Fruit fly (Drosophila melanogaster) whole organism, embryonic: Measurements from ENCODE around the gene Sfp79B.

Experiments used
- ATbp ChIP-seq: fragments of 200-800 bp; sonication (Bioruptor generic); optimal IDR thresholded peaks from 2 replicates; lab custom pipeline; 2017; ENCODE audit warnings: missing biosample characterization, mild to moderate bottlenecking, missing genetic modification characterization, missing genetic modification reagents
- Adf1 ChIP-seq: fragments of 200-800 bp; sonication (Bioruptor generic); IDR thresholded peaks from 2 replicates; pipeline ENCODE4 v1.3.6; 2022; ENCODE audit warnings: missing biosample characterization, missing genetic modification characterization
- Bgb ChIP-seq: fragments of 200-800 bp; sonication (Bioruptor generic); IDR thresholded peaks from 2 replicates; pipeline ENCODE4 v1.3.6; 2022; ENCODE audit warnings: missing biosample characterization, missing genetic modification characterization; ENCODE audit not compliant: partially characterized antibody
- BtbVII ChIP-seq: fragments of 200-800 bp; sonication (Bioruptor generic); optimal IDR thresholded peaks from 3 replicates; lab custom pipeline; 2017; ENCODE audit warnings: missing biosample characterization, mild to moderate bottlenecking, missing genetic modification characterization
- CG10147 ChIP-seq: fragments of 200-800 bp; sonication (Bioruptor generic); optimal IDR thresholded peaks from 2 replicates; lab custom pipeline; 2019; ENCODE audit warnings: missing biosample characterization, mild to moderate bottlenecking, missing genetic modification characterization, moderate library complexity
- CG10209 ChIP-seq: fragments of 200-800 bp; sonication (Bioruptor generic); optimal IDR thresholded peaks from 3 replicates; lab custom pipeline; 2017; ENCODE audit warnings: missing biosample characterization, mild to moderate bottlenecking, missing genetic modification characterization, missing genetic modification reagents
- CG1024 ChIP-seq: fragments of 200-800 bp; sonication (Bioruptor generic); IDR thresholded peaks from 2 replicates; pipeline ENCODE4 v1.3.6; 2022; ENCODE audit warnings: missing biosample characterization, missing genetic modification characterization
- CG11247 ChIP-seq: fragments of 200-800 bp; sonication (Bioruptor generic); IDR thresholded peaks from 2 replicates; pipeline ENCODE4 v1.3.6; 2022; ENCODE audit warnings: missing biosample characterization, missing genetic modification characterization
- CG11723 ChIP-seq: fragments of 200-800 bp; sonication (Bioruptor generic); optimal IDR thresholded peaks from 2 replicates; lab custom pipeline; 2017; ENCODE audit warnings: missing biosample characterization, mild to moderate bottlenecking, missing genetic modification characterization
- CG12071 ChIP-seq: fragments of 200-800 bp; sonication (Bioruptor generic); optimal IDR thresholded peaks from 3 replicates; lab custom pipeline; 2018; ENCODE audit warnings: missing biosample characterization, mild to moderate bottlenecking, missing genetic modification characterization
- CG12236 ChIP-seq: fragments of 200-800 bp; sonication (Bioruptor generic); optimal IDR thresholded peaks from 2 replicates; lab custom pipeline; 2016; ENCODE audit warnings: missing biosample characterization, missing genetic modification characterization
- CG14965 ChIP-seq: fragments of 200-800 bp; sonication (Bioruptor generic); optimal IDR thresholded peaks from 2 replicates; lab custom pipeline; 2016; ENCODE audit warnings: missing biosample characterization, missing genetic modification characterization, borderline replicate concordance
- CG15479 ChIP-seq: fragments of 200-800 bp; sonication (Bioruptor generic); optimal IDR thresholded peaks from 3 replicates; lab custom pipeline; 2019; ENCODE audit warnings: missing biosample characterization, mild to moderate bottlenecking, missing genetic modification characterization, moderate library complexity
- CG15601 ChIP-seq: fragments of 200-800 bp; sonication (Bioruptor generic); optimal IDR thresholded peaks from 3 replicates; lab custom pipeline; 2019; ENCODE audit warnings: missing biosample characterization, mild to moderate bottlenecking, missing genetic modification characterization, moderate library complexity
- CG1602 ChIP-seq: fragments of 200-800 bp; sonication (Bioruptor generic); optimal IDR thresholded peaks from 3 replicates; lab custom pipeline; 2016; ENCODE audit warnings: missing biosample characterization, missing genetic modification characterization
- CG2875 ChIP-seq: fragments of 200-800 bp; sonication (Bioruptor generic); optimal IDR thresholded peaks from 2 replicates; lab custom pipeline; 2017; ENCODE audit warnings: missing biosample characterization, mild to moderate bottlenecking, missing genetic modification characterization, missing genetic modification reagents
- CG31365 ChIP-seq: fragments of 200-800 bp; sonication (Bioruptor generic); optimal IDR thresholded peaks from 2 replicates; lab custom pipeline; 2018; ENCODE audit warnings: missing biosample characterization, mild to moderate bottlenecking, missing genetic modification characterization
- CG4282 ChIP-seq: fragments of 200-800 bp; sonication (Bioruptor generic); optimal IDR thresholded peaks from 2 replicates; lab custom pipeline; 2016; ENCODE audit warnings: missing biosample characterization, missing genetic modification characterization
- CG4328 ChIP-seq: fragments of 200-800 bp; sonication (Bioruptor generic); optimal IDR thresholded peaks from 3 replicates; lab custom pipeline; 2017; ENCODE audit warnings: missing biosample characterization, missing genetic modification reagents, missing genetic modification characterization
- CG6254 ChIP-seq: fragments of 200-800 bp; sonication (Bioruptor generic); optimal IDR thresholded peaks from 3 replicates; lab custom pipeline; 2017; ENCODE audit warnings: mild to moderate bottlenecking, missing biosample characterization, missing genetic modification reagents, missing genetic modification characterization
- Camta ChIP-seq: fragments of 200-800 bp; sonication (Bioruptor generic); optimal IDR thresholded peaks from 2 replicates; lab custom pipeline; 2016; ENCODE audit warnings: missing biosample characterization, missing genetic modification characterization
- HLH3B ChIP-seq: fragments of 200-800 bp; sonication (Bioruptor generic); IDR thresholded peaks from 2 replicates; pipeline ENCODE4 v1.3.6; 2022; ENCODE audit warnings: missing biosample characterization, missing genetic modification characterization
- Hr39 ChIP-seq: fragments of >200 bp; optimal IDR thresholded peaks from 2 replicates; lab custom pipeline; 2017
- Lim3 ChIP-seq: fragments of 200-800 bp; sonication (Bioruptor generic); IDR thresholded peaks from 2 replicates; pipeline ENCODE4 v1.3.6; 2022; ENCODE audit warnings: missing biosample characterization, missing genetic modification characterization
- Mad ChIP-seq: fragments of 200-800 bp; sonication (Bioruptor generic); optimal IDR thresholded peaks from 2 replicates; lab custom pipeline; 2016; ENCODE audit warnings: missing biosample characterization, missing genetic modification characterization
- Nf-YA ChIP-seq: fragments of 200-800 bp; sonication (Bioruptor generic); IDR thresholded peaks from 2 replicates; pipeline ENCODE4 v1.3.6; 2022; ENCODE audit warnings: missing biosample characterization, missing genetic modification characterization
- NfI ChIP-seq: fragments of 200-800 bp; sonication (Bioruptor generic); optimal IDR thresholded peaks from 3 replicates; lab custom pipeline; 2018; ENCODE audit warnings: missing biosample characterization, mild to moderate bottlenecking, missing genetic modification characterization, moderate library complexity
- Sox102F ChIP-seq: fragments of 200-800 bp; sonication (Bioruptor generic); optimal IDR thresholded peaks from 2 replicates; lab custom pipeline; 2018; ENCODE audit warnings: missing biosample characterization, mild to moderate bottlenecking, missing genetic modification characterization, moderate library complexity
- Xbp1 ChIP-seq: fragments of 200-800 bp; sonication (Bioruptor generic); optimal IDR thresholded peaks from 3 replicates; lab custom pipeline; 2016; ENCODE audit warnings: missing biosample characterization, mild to moderate bottlenecking, missing genetic modification characterization
- Xrp1 ChIP-seq: fragments of 200-800 bp; sonication (Bioruptor generic); IDR thresholded peaks from 2 replicates; pipeline ENCODE4 v1.3.6; 2022; ENCODE audit warnings: missing biosample characterization, missing genetic modification characterization
- al ChIP-seq: fragments of 200-800 bp; sonication (Bioruptor generic); IDR thresholded peaks from 2 replicates; pipeline ENCODE4 v1.3.6; 2022; ENCODE audit warnings: missing biosample characterization, missing genetic modification characterization
- cas ChIP-seq: fragments of 200-800 bp; sonication (Bioruptor generic); IDR thresholded peaks from 2 replicates; pipeline ENCODE4 v1.3.6; 2022; ENCODE audit warnings: missing biosample characterization, missing genetic modification characterization
- cato ChIP-seq: fragments of 200-800 bp; sonication (Bioruptor generic); optimal IDR thresholded peaks from 2 replicates; lab custom pipeline; 2016; ENCODE audit warnings: missing biosample characterization, missing genetic modification characterization, borderline replicate concordance
- chm ChIP-seq: fragments of 200-800 bp; sonication (Bioruptor generic); IDR thresholded peaks from 2 replicates; pipeline ENCODE4 v1.3.6; 2022; ENCODE audit warnings: missing biosample characterization, missing genetic modification characterization
- chn ChIP-seq: fragments of 200-800 bp; sonication (Bioruptor generic); optimal IDR thresholded peaks from 2 replicates; lab custom pipeline; 2016; ENCODE audit warnings: missing biosample characterization, missing genetic modification characterization
- corto ChIP-seq: fragments of 200-800 bp; sonication (Bioruptor generic); optimal IDR thresholded peaks from 2 replicates; lab custom pipeline; 2016; ENCODE audit warnings: missing biosample characterization, mild to moderate bottlenecking, missing genetic modification characterization, moderate library complexity
- da ChIP-seq: fragments of 200-800 bp; sonication (Bioruptor generic); optimal IDR thresholded peaks from 2 replicates; lab custom pipeline; 2016; ENCODE audit warnings: missing biosample characterization, missing genetic modification characterization
- dimm ChIP-seq: fragments of 200-800 bp; sonication (Bioruptor generic); IDR thresholded peaks from 2 replicates; pipeline ENCODE4 v1.3.6; 2022; ENCODE audit warnings: missing biosample characterization, missing genetic modification characterization
- gcm2 ChIP-seq: fragments of 200-800 bp; sonication (Bioruptor generic); optimal IDR thresholded peaks from 2 replicates; lab custom pipeline; 2016; ENCODE audit warnings: missing biosample characterization, missing genetic modification characterization
- ken ChIP-seq: fragments of 200-800 bp; sonication (Bioruptor generic); IDR thresholded peaks from 3 replicates; pipeline ENCODE4 v1.3.6; 2022; ENCODE audit warnings: missing biosample characterization, missing genetic modification characterization
- klu ChIP-seq: fragments of 200-800 bp; sonication (Bioruptor generic); IDR thresholded peaks from 2 replicates; pipeline ENCODE4 v1.3.6; 2022; ENCODE audit warnings: missing biosample characterization, missing genetic modification characterization
- luna ChIP-seq: fragments of 200-800 bp; sonication (Bioruptor generic); optimal IDR thresholded peaks from 2 replicates; lab custom pipeline; 2016; ENCODE audit warnings: missing biosample characterization, missing genetic modification characterization
- oc ChIP-seq: fragments of 200-800 bp; sonication (Bioruptor generic); optimal IDR thresholded peaks from 2 replicates; lab custom pipeline; 2018; ENCODE audit warnings: missing biosample characterization, mild to moderate bottlenecking, missing genetic modification characterization, moderate library complexity
- org-1 ChIP-seq: fragments of 200-800 bp; sonication (Bioruptor generic); optimal IDR thresholded peaks from 2 replicates; lab custom pipeline; 2017; ENCODE audit warnings: missing biosample characterization, missing genetic modification characterization
- rib ChIP-seq: fragments of 200-800 bp; sonication (Bioruptor generic); IDR thresholded peaks from 2 replicates; pipeline ENCODE4 v1.3.6; 2022; ENCODE audit warnings: missing biosample characterization, missing genetic modification characterization
- tgo ChIP-seq: fragments of 200-800 bp; sonication (Bioruptor generic); IDR thresholded peaks from 3 replicates; pipeline ENCODE4 v1.3.6; 2022; ENCODE audit warnings: missing biosample characterization, missing genetic modification characterization
- tio ChIP-seq: fragments of 200-800 bp; sonication (Bioruptor generic); optimal IDR thresholded peaks from 2 replicates; lab custom pipeline; 2017; ENCODE audit warnings: missing biosample characterization, missing genetic modification characterization, inconsistent platforms
- vfl ChIP-seq: fragments of 200-800 bp; sonication (Bioruptor generic); optimal IDR thresholded peaks from 2 replicates; lab custom pipeline; 2016; ENCODE audit warnings: missing biosample characterization, missing genetic modification characterization
- wdn ChIP-seq: fragments of 200-800 bp; sonication (Bioruptor generic); IDR thresholded peaks from 2 replicates; pipeline ENCODE4 v1.3.6; 2022; ENCODE audit warnings: missing biosample characterization, missing genetic modification characterization
- zen2 ChIP-seq: fragments of 200-800 bp; sonication (Bioruptor generic); IDR thresholded peaks from 3 replicates; pipeline ENCODE4 v1.3.6; 2022; ENCODE audit warnings: missing biosample characterization, missing genetic modification characterization; ENCODE audit not compliant: partially characterized antibody

Sfp79B gene

DNA sequence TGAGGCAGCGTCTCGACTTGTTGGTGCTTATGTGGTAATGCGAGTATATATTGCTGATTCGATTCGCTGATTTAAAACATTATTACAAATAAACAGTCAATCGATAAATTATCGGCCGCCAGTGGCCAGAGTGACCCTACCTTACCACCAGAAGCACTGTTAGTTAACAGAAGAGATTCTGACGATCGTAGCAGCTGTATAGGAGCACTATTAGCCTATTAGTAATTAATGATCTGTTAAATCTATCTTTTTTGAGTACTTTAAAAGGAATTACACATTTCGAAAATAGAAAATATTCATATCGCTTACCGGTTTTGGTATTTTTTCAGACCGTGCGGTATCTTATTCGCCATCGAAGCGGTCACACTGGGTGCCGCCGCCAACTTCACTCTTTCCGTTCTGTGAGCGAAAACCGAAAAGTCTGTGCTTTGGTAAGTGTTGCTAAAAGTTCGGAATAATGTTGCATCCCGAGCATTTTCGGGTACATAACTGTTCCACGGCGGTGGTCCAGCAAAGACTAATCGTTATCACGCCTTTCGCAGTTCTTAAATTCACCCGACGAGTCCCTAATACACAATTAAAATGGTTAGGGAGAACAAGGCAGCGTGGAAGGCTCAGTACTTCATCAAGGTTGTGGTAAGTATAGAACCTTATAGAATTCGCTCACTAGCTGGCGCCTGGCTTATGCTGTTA lies 4.3 kb upstream of the Sfp79B start, which contains the start of the genes CG7130 and RpLP0 (continued):
- TF ChIP-seq luna (GFP tag; lab: Kevin White, UChicago) (peak; percentile 89), Xbp1 (peak; percentile 89), Bgb (peak; percentile 39; the same call in 1 of the 2 replicates), org-1 (GFP tag; lab: Kevin White, UChicago) (peak; percentile 91), tio (GFP tag; lab: Kevin White, UChicago) (peak; percentile 82), CG11723 (GFP tag; lab: Kevin White, UChicago) (peak; percentile 90), CG12236 (peak; percentile 92), CG4282 (GFP tag; lab: Kevin White, UChicago) (peak; percentile 62), CG1602 (GFP tag; lab: Kevin White, UChicago) (peak; percentile 67), CG31365 (peak; percentile 86), CG12071 (GFP tag; lab: Kevin White, UChicago) (peak; percentile 95), Mad (peak; percentile 94), CG10147 (GFP tag; lab: Kevin White, UChicago) (peak; percentile 88), wdn (peak; percentile 79), klu (GFP tag; lab: Robert Waterston, UW) (peak; percentile 52; the same call in 1 of the 2 replicates), chn (GFP tag; lab: Kevin White, UChicago) (peak; percentile 89), CG11247 (GFP tag; lab: Robert Waterston, UW) (peak; percentile 84), Xrp1 (GFP tag; lab: Robert Waterston, UW) (no peak; the same call in 1 of the 2 replicates), dimm (GFP tag; lab: Robert Waterston, UW) (0 out of 2 replicates have a peak, but pooled peaks have one; percentile 23), tgo (GFP tag; lab: Robert Waterston, UW) (peak; percentile 75), zen2 (GFP tag; lab: Robert Waterston, UW) (no peak), vfl (GFP tag; lab: Kevin White, UChicago) (peak; percentile 77), Adf1 (GFP tag; lab: Robert Waterston, UW) (peak; percentile 53), chm (GFP tag; lab: Robert Waterston, UW) (peak; percentile 93), Hr39 (lab: Kevin White, UChicago) (no peak), cato (GFP tag; lab: Kevin White, UChicago) (peak; percentile 82), Lim3 (GFP tag; lab: Robert Waterston, UW) (0 out of 2 replicates have a peak, but pooled peaks have one; percentile 15), al (peak; percentile 57), gcm2 (peak; percentile 74), da (GFP tag; lab: Kevin White, UChicago) (peak; percentile 91), Camta (peak; percentile 91), HLH3B (GFP tag; lab: Robert Waterston, UW) (peak; percentile 79), Nf-YA (GFP tag; lab: Robert Waterston, UW) (peak; percentile 77), ATbp (GFP tag; lab: Kevin White, UChicago) (peak; percentile 92), CG1024 (peak; percentile 86), CG14965 (peak; percentile 84), cas (GFP tag; lab: Robert Waterston, UW) (peak; percentile 74; the same call in 1 of the 2 replicates), oc (peak; percentile 67), CG15601 (peak; percentile 93), NfI (GFP tag; lab: Kevin White, UChicago) (peak; percentile 97), CG15479 (GFP tag; lab: Kevin White, UChicago) (peak; percentile 36), CG10209 (GFP tag; lab: Kevin White, UChicago) (peak; percentile 94), rib (GFP tag; lab: Robert Waterston, UW) (peak; percentile 58; the same call in 1 of the 2 replicates), BtbVII (GFP tag; lab: Kevin White, UChicago) (peak; percentile 96), ken (GFP tag; lab: Robert Waterston, UW) (peak; percentile 90), CG2875 (GFP tag; lab: Kevin White, UChicago) (peak; percentile 93), CG6254 (peak; percentile 80), CG4328 (GFP tag; lab: Kevin White, UChicago) (peak; percentile 92), corto (GFP tag; lab: Kevin White, UChicago) (peak; percentile 4), Sox102F (GFP tag; lab: Kevin White, UChicago) (peak; percentile 59)
